Fruit fly (Drosophila melanogaster) whole organism, pupa: ENCODE measurements around the gene NFAT.

ENCODE experiments used
- CG10348 ChIP-seq: fragments of 200-800 bp; sonication (Bioruptor generic); IDR thresholded peaks from 2 replicates; pipeline ENCODE4 v1.3.6; 2022; ENCODE audit warnings: missing biosample characterization, missing genetic modification characterization
- CG14655 ChIP-seq: fragments of 200-800 bp; sonication (Bioruptor generic); optimal IDR thresholded peaks from 3 replicates; lab custom pipeline; 2017; ENCODE audit warnings: mild to moderate bottlenecking, missing biosample characterization, missing genetic modification reagents, missing genetic modification characterization
- CG15710 ChIP-seq: fragments of 200-800 bp; sonication (Bioruptor generic); optimal IDR thresholded peaks from 2 replicates; lab custom pipeline; 2018; ENCODE audit warnings: missing biosample characterization, mild to moderate bottlenecking, missing genetic modification characterization, moderate library complexity
- CG17806 ChIP-seq: fragments of 200-800 bp; sonication (Bioruptor generic); optimal IDR thresholded peaks from 2 replicates; lab custom pipeline; 2018; ENCODE audit warnings: missing biosample characterization, mild to moderate bottlenecking, missing genetic modification characterization, moderate library complexity
- CG9948 ChIP-seq: fragments of 200-800 bp; sonication (Bioruptor generic); optimal IDR thresholded peaks from 2 replicates; lab custom pipeline; 2018; ENCODE audit warnings: missing biosample characterization, mild to moderate bottlenecking, missing genetic modification characterization, moderate library complexity
- EcR ChIP-seq: fragments of 200-800 bp; sonication (Bioruptor generic); optimal IDR thresholded peaks from 3 replicates; lab custom pipeline; 2019; ENCODE audit warnings: missing biosample characterization, missing genetic modification characterization, mild to moderate bottlenecking, moderate library complexity, missing genetic modification reagents
- Pif1A ChIP-seq: fragments of 200-800 bp; sonication (Bioruptor generic); optimal IDR thresholded peaks from 3 replicates; lab custom pipeline; 2016; ENCODE audit warnings: missing biosample characterization, missing genetic modification characterization
- Pif1B ChIP-seq: fragments of 200-800 bp; sonication (Bioruptor generic); optimal IDR thresholded peaks from 3 replicates; lab custom pipeline; 2016; ENCODE audit warnings: missing biosample characterization, missing genetic modification characterization
- fd96Ca ChIP-seq: fragments of 200-800 bp; sonication (Bioruptor generic); IDR thresholded peaks from 3 replicates; pipeline ENCODE4 v1.3.6; 2022; ENCODE audit warnings: missing biosample characterization, missing genetic modification characterization
- gl ChIP-seq: fragments of 200-800 bp; sonication (Bioruptor generic); optimal IDR thresholded peaks from 2 replicates; lab custom pipeline; 2018; ENCODE audit warnings: missing biosample characterization, mild to moderate bottlenecking, missing genetic modification characterization

- TF ChIP-seq gl (tag; lab: Kevin White, UChicago) = peak; percentile 38
- TF ChIP-seq Pif1A (GFP tag; lab: Kevin White, UChicago) = no peak
- no peak for TF ChIP-seq CG10348
- no peak for TF ChIP-seq Pif1B
- no peak for TF ChIP-seq CG15710
- no peak for TF ChIP-seq fd96Ca
- no peak for TF ChIP-seq CG17806 (tag; lab: Kevin White, UChicago)
- TF ChIP-seq CG14655 (GFP tag; lab: Kevin White, UChicago) = no peak
- no peak for TF ChIP-seq CG9948
- TF ChIP-seq EcR = no peak
These were observed 8.6 kb upstream of the NFAT start for dm6 chrX:13615992-13616391.
